Fruit fly (Drosophila melanogaster): ENCODE measurements around the gene Or67a.

Gene Or67a

dm6 chr3L:9555004-9555403, 26.1 kb downstream of the Or67a start:
- TF ChIP-seq CG32006 (GFP tag; optimal IDR thresholded peaks at IDR 0.05) (peak; percentile 53), CG8119 (GFP tag; IDR thresholded peaks at IDR 0.05) (peak; percentile 43; the same call in 1 of the 3 replicates), CG15336 (GFP tag; IDR thresholded peaks at IDR 0.05) (peak; percentile 51), Met (GFP tag; optimal IDR thresholded peaks at IDR 0.05) (no peak), spab (GFP tag; optimal IDR thresholded peaks at IDR 0.05) (no peak), cyc (GFP tag; optimal IDR thresholded peaks at IDR 0.05) (no peak), CG11902 (GFP tag; optimal IDR thresholded peaks at IDR 0.05) (no peak), CG3919 (GFP tag; optimal IDR thresholded peaks at IDR 0.05) (no peak), Hr4 (GFP tag; optimal IDR thresholded peaks at IDR 0.05) (peak; percentile 55), ss (GFP tag; optimal IDR thresholded peaks at IDR 0.05) (no peak), eg (GFP tag; IDR thresholded peaks at IDR 0.05) (no peak)

dm6 chr3L:9556666-9557065, 27.8 kb downstream of the Or67a start:
- TF ChIP-seq Sox14 (GFP tag; optimal IDR thresholded peaks at IDR 0.05): no peak
- TF ChIP-seq Smox (GFP tag; optimal IDR thresholded peaks at IDR 0.05): no peak
- TF ChIP-seq Sox15 (GFP tag; optimal IDR thresholded peaks at IDR 0.05): no peak
- no peak for TF ChIP-seq CG8119 (GFP tag; IDR thresholded peaks at IDR 0.05)
- no peak for TF ChIP-seq Hr39 (GFP tag; optimal IDR thresholded peaks at IDR 0.05)
- TF ChIP-seq Hr4 (GFP tag; optimal IDR thresholded peaks at IDR 0.05): no peak
- no peak for TF ChIP-seq esn (GFP tag; optimal IDR thresholded peaks at IDR 0.05)
- no peak for TF ChIP-seq cyc (GFP tag; optimal IDR thresholded peaks at IDR 0.05)
- TF ChIP-seq salr (GFP tag; optimal IDR thresholded peaks at IDR 0.05): no peak
- no peak for TF ChIP-seq Sox102F (GFP tag; optimal IDR thresholded peaks at IDR 0.05)
- no peak for TF ChIP-seq topi (GFP tag; optimal IDR thresholded peaks at IDR 0.05)
- TF ChIP-seq dac (GFP tag; optimal IDR thresholded peaks at IDR 0.05): no peak
- TF ChIP-seq spab (GFP tag; optimal IDR thresholded peaks at IDR 0.05): no peak

- TF ChIP-seq CG6163 (GFP tag; IDR thresholded peaks at IDR 0.05) (no peak), salr (GFP tag; optimal IDR thresholded peaks at IDR 0.05) (no peak), CG6792 (GFP tag; optimal IDR thresholded peaks at IDR 0.05) (no peak), net (GFP tag; optimal IDR thresholded peaks at IDR 0.05) (no peak), CG9139 (GFP tag; optimal IDR thresholded peaks at IDR 0.05) (no peak), CG8119 (GFP tag; IDR thresholded peaks at IDR 0.05) (peak; percentile 59), CG32006 (GFP tag; optimal IDR thresholded peaks at IDR 0.05) (peak; percentile 44), OdsH (GFP tag; optimal IDR thresholded peaks at IDR 0.05) (peak; percentile 22), Eip78C (GFP tag) (peak; percentile 72), Ets21C (GFP tag; optimal IDR thresholded peaks at IDR 0.05) (no peak), Smox (GFP tag; optimal IDR thresholded peaks at IDR 0.05) (no peak), CG15336 (GFP tag; IDR thresholded peaks at IDR 0.05) (peak; percentile 64), ss (GFP tag; optimal IDR thresholded peaks at IDR 0.05) (no peak), esn (GFP tag; optimal IDR thresholded peaks at IDR 0.05) (no peak), achi (GFP tag; optimal IDR thresholded peaks at IDR 0.05) (peak; percentile 8), Met (GFP tag; optimal IDR thresholded peaks at IDR 0.05) (no peak), CG34406 (GFP tag; optimal IDR thresholded peaks at IDR 0.05) (no peak)
These were observed 30.2 kb downstream of the Or67a start for dm6 chr3L:9559040-9559439.

dm6 chr3L:9566849-9567248, 38.0 kb downstream of the Or67a start:
- TF ChIP-seq CG6792 (GFP tag; optimal IDR thresholded peaks at IDR 0.05): peak; percentile 3
- peak in 1 of 2 experiments; percentile 70 for TF ChIP-seq salr (GFP tag; optimal IDR thresholded peaks at IDR 0.05)
- TF ChIP-seq Sox102F (GFP tag; optimal IDR thresholded peaks at IDR 0.05): no peak
- TF ChIP-seq Smox (GFP tag; optimal IDR thresholded peaks at IDR 0.05): no peak
- TF ChIP-seq OdsH (GFP tag; optimal IDR thresholded peaks at IDR 0.05): peak; percentile 73
- peak; percentile 40 for TF ChIP-seq CG3032 (tag; optimal IDR thresholded peaks at IDR 0.05)
- TF ChIP-seq CG7368 (GFP tag; optimal IDR thresholded peaks at IDR 0.05): peak; percentile 22
- peak; percentile 76 for TF ChIP-seq Gug (GFP tag; IDR thresholded peaks at IDR 0.05)
- TF ChIP-seq acj6 (GFP tag; optimal IDR thresholded peaks at IDR 0.05): peak; percentile 42
- no peak for TF ChIP-seq fd85E (GFP tag; optimal IDR thresholded peaks at IDR 0.05)
- peak; percentile 87 for TF ChIP-seq eg (GFP tag; IDR thresholded peaks at IDR 0.05)
- TF ChIP-seq Met (GFP tag; optimal IDR thresholded peaks at IDR 0.05): no peak
- TF ChIP-seq Eip78C (GFP tag): peak; percentile 76
- TF ChIP-seq pdm3 (GFP tag; optimal IDR thresholded peaks at IDR 0.05): peak; percentile 48
- no peak for TF ChIP-seq CG1621 (tag; optimal IDR thresholded peaks at IDR 0.05)
- TF ChIP-seq Ets96B (tag; optimal IDR thresholded peaks at IDR 0.05): peak; percentile 56
- TF ChIP-seq CG3919 (GFP tag; optimal IDR thresholded peaks at IDR 0.05): peak; percentile 71
- peak; percentile 88 for TF ChIP-seq Hr4 (GFP tag; optimal IDR thresholded peaks at IDR 0.05)
- no peak for TF ChIP-seq svp (GFP tag)
- TF ChIP-seq CG10669 (GFP tag; optimal IDR thresholded peaks at IDR 0.05): peak; percentile 13
- TF ChIP-seq CG4318 (GFP tag; optimal IDR thresholded peaks at IDR 0.05): peak; percentile 80
- TF ChIP-seq fkh (GFP tag; optimal IDR thresholded peaks at IDR 0.05): no peak
- peak; percentile 1 for TF ChIP-seq CG11762 (GFP tag; optimal IDR thresholded peaks at IDR 0.05; ENCODE audit: insufficient read depth)
- no peak for TF ChIP-seq CG34406 (GFP tag; optimal IDR thresholded peaks at IDR 0.05)
- TF ChIP-seq CG6163 (GFP tag; IDR thresholded peaks at IDR 0.05): peak; percentile 87
- TF ChIP-seq CG8119 (GFP tag; IDR thresholded peaks at IDR 0.05): peak; percentile 90
- peak; percentile 37 for TF ChIP-seq Eip75B (GFP tag; optimal IDR thresholded peaks at IDR 0.05)
- TF ChIP-seq CG6276 (GFP tag; optimal IDR thresholded peaks at IDR 0.05): peak; percentile 80
- TF ChIP-seq CG11902 (GFP tag; optimal IDR thresholded peaks at IDR 0.05): no peak
- peak; percentile 58 for TF ChIP-seq net (GFP tag; optimal IDR thresholded peaks at IDR 0.05)

Data from whole organism, prepupa.